Worm (Caenorhabditis elegans): ENCODE results near the gene far-1.

Gene far-1

ce11 chrIII:9053740-9054252, 27.2 kb downstream of the far-1 start, which contains the start of gene R107.5 (continued):
- peak; percentile 65 for TF ChIP-seq sup-37 (GFP tag; optimal IDR thresholded peaks at IDR 0.05)

DNA sequence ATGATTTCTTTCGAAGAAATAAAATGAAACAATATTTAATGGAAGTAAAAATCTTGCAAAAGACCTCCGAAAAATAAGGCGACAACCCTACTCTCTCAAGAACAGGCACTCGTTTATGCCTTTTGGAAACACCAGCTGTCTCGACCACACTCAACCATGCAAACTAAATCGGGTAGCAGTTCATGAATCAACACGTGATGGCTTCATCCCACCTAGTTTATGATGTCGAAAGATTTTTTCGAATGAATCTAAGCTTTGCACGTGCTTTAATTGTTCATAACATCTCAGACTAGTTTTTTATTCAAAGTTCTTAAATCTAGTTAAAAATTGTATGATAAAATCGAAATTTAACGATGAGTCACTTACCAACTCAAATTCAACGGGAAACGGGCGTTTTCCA, 27.7 kb downstream of the far-1 start:
- TF ChIP-seq C04F5.9 (tag; optimal IDR thresholded peaks at IDR 0.05) (no peak), nhr-237 (tag; optimal IDR thresholded peaks at IDR 0.05) (peak; percentile 19), hlh-17 (GFP tag; optimal IDR thresholded peaks at IDR 0.05; ENCODE audit: borderline replicate concordance) (no peak), lin-14 (GFP tag; optimal IDR thresholded peaks at IDR 0.05) (peak; percentile 3), nhr-90 (tag; optimal IDR thresholded peaks at IDR 0.05; ENCODE audit: poor library complexity) (no peak), mef-2 (tag; optimal IDR thresholded peaks at IDR 0.05) (no peak), vab-15 (tag; optimal IDR thresholded peaks at IDR 0.05) (no peak), grh-1 (GFP tag; IDR thresholded peaks at IDR 0.05) (no peak), nhr-85 (tag) (peak; percentile 47), zag-1 (tag; optimal IDR thresholded peaks at IDR 0.05) (no peak), efl-3 (GFP tag; optimal IDR thresholded peaks at IDR 0.05) (no peak), snu-23 (GFP tag; optimal IDR thresholded peaks at IDR 0.05) (no peak), lin-15B (tag; optimal IDR thresholded peaks at IDR 0.05) (no peak), nhr-11 (tag; optimal IDR thresholded peaks at IDR 0.05) (no peak), lin-13 (GFP tag; optimal IDR thresholded peaks at IDR 0.05) (no peak), C34B4.2 (tag; optimal IDR thresholded peaks at IDR 0.05) (peak; percentile 19)

DNA sequence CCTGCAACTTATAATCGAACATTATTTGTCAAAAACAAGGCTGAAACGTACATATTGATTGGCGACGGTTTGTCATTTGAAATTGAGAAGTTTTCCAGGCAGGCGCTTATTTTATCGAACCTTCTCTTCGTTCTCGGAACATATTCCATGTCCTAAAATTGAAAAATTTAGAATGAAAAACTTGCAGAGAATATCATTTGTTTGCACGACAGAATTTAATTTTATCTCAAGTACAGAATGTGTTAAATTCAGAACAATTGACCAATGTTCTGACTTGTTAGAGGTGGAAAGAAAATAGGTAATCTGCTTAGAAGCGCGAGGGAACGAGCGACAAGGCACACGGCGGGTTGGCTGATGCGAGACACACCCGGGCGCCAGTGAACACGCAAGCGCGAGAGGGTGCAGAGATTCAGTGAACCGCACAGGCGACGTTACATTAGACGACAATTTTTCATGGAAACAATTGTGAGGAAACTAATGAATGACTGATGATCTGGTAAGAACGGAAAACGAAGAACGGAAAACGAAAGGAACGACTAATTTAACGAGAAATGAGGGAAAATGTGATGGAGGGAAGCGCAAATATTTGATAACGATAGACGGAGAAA, 28.5 kb downstream of the far-1 start:
- TF ChIP-seq swsn-7 (tag; optimal IDR thresholded peaks at IDR 0.05) (peak; percentile 30), nhr-20 (tag; optimal IDR thresholded peaks at IDR 0.05) (peak; percentile 57), C16A3.4 (tag; optimal IDR thresholded peaks at IDR 0.05) (no peak), elt-3 (tag; optimal IDR thresholded peaks at IDR 0.05) (no peak), efl-1 (optimal IDR thresholded peaks at IDR 0.05) (peak; percentile 49 to 50), efl-1 (GFP tag; optimal IDR thresholded peaks at IDR 0.05 in 1 of 2) (peak in 1 of 2 experiments; percentile 87), pqm-1 (tag; optimal IDR thresholded peaks at IDR 0.05) (no peak), lir-3 (tag; optimal IDR thresholded peaks at IDR 0.05; ENCODE audit: poor library complexity) (no peak), zag-1 (tag; optimal IDR thresholded peaks at IDR 0.05) (no peak), unc-130 (tag; optimal IDR thresholded peaks at IDR 0.05) (peak; percentile 48), elt-2 (tag; optimal IDR thresholded peaks at IDR 0.05) (no peak), pax-3 (tag; optimal IDR thresholded peaks at IDR 0.05) (no peak), hlh-4 (tag; optimal IDR thresholded peaks at IDR 0.05) (no peak), ces-1 (GFP tag; optimal IDR thresholded peaks at IDR 0.05) (no peak), F16B12.6 (tag; optimal IDR thresholded peaks at IDR 0.05) (peak; percentile 60), snu-23 (GFP tag; optimal IDR thresholded peaks at IDR 0.05) (peak; percentile 72), mef-2 (tag; optimal IDR thresholded peaks at IDR 0.05) (no peak), mdl-1 (tag; optimal IDR thresholded peaks at IDR 0.05) (no peak), snpc-4 (tag; optimal IDR thresholded peaks at IDR 0.05) (no peak), mep-1 (tag; optimal IDR thresholded peaks at IDR 0.05) (peak; percentile 52), nhr-12 (tag; optimal IDR thresholded peaks at IDR 0.05) (no peak), dsc-1 (tag; optimal IDR thresholded peaks at IDR 0.05) (peak; percentile 42), ets-5 (GFP tag; IDR thresholded peaks at IDR 0.05) (no peak), unc-30 (tag; optimal IDR thresholded peaks at IDR 0.05) (no peak), egl-27 (tag; optimal IDR thresholded peaks at IDR 0.05) (no peak), skn-1 (tag; optimal IDR thresholded peaks at IDR 0.05) (peak; percentile 50), isw-1 (GFP tag; IDR thresholded peaks at IDR 0.05) (no peak), tlp-1 (tag; optimal IDR thresholded peaks at IDR 0.05) (no peak), nhr-19 (GFP tag; conservative IDR thresholded peaks at IDR 0.05) (peak; percentile 43), aha-1 (tag; optimal IDR thresholded peaks at IDR 0.05) (no peak), C04F5.9 (tag; optimal IDR thresholded peaks at IDR 0.05) (no peak), grh-1 (GFP tag; IDR thresholded peaks at IDR 0.05) (no peak; the same call in 1 of the 2 replicates), nhr-85 (tag) (no peak), efl-3 (GFP tag; optimal IDR thresholded peaks at IDR 0.05) (no peak), ceh-88 (GFP tag; IDR thresholded peaks at IDR 0.05) (peak; percentile 41; the same call in 1 of the 2 replicates), Y116A8C.19 (tag; optimal IDR thresholded peaks at IDR 0.05; ENCODE audit: borderline replicate concordance) (no peak), egl-13 (tag; optimal IDR thresholded peaks at IDR 0.05) (peak; percentile 23), ztf-11 (tag; optimal IDR thresholded peaks at IDR 0.05) (no peak)
